Fruit fly (Drosophila melanogaster) whole organism, embryonic: ENCODE results near the gene Ntf-2.
A peak's percentile ranks its signal among the peaks of the same experiment; 100 is the strongest.

Experiments used
- Asciz ChIP-seq: fragments of 200-800 bp; sonication (Bioruptor generic); optimal IDR thresholded peaks from 2 replicates; lab custom pipeline; 2017; ENCODE audit warnings: missing biosample characterization, mild to moderate bottlenecking, missing genetic modification characterization, missing genetic modification reagents
- Atf3 ChIP-seq: fragments of 200-800 bp; sonication (Bioruptor generic); optimal IDR thresholded peaks from 3 replicates; lab custom pipeline; 2016; ENCODE audit warnings: missing biosample characterization, missing genetic modification characterization
- CG11695 ChIP-seq: fragments of 200-800 bp; sonication (Bioruptor generic); IDR thresholded peaks from 3 replicates; pipeline ENCODE4 v1.3.6; 2022; ENCODE audit warnings: missing biosample characterization, missing genetic modification characterization
- CG13424 ChIP-seq: fragments of 200-800 bp; sonication (Bioruptor generic); optimal IDR thresholded peaks from 2 replicates; lab custom pipeline; 2019; ENCODE audit warnings: missing biosample characterization, mild to moderate bottlenecking, missing genetic modification characterization, moderate library complexity
- CG14667 ChIP-seq: fragments of 200-800 bp; sonication (Bioruptor generic); IDR thresholded peaks from 2 replicates; pipeline ENCODE4 v1.3.6; 2022; ENCODE audit warnings: missing biosample characterization, missing genetic modification characterization
- CG14965 ChIP-seq: fragments of 200-800 bp; sonication (Bioruptor generic); optimal IDR thresholded peaks from 2 replicates; lab custom pipeline; 2016; ENCODE audit warnings: missing biosample characterization, missing genetic modification characterization, borderline replicate concordance
- CG15514 ChIP-seq: fragments of 200-800 bp; sonication (Bioruptor generic); optimal IDR thresholded peaks from 3 replicates; lab custom pipeline; 2017; ENCODE audit warnings: missing biosample characterization, missing genetic modification characterization, mild to moderate bottlenecking, moderate library complexity, missing genetic modification reagents
- CG15696 ChIP-seq: fragments of 200-800 bp; sonication (Bioruptor generic); optimal IDR thresholded peaks from 2 replicates; lab custom pipeline; 2019; ENCODE audit warnings: missing biosample characterization, mild to moderate bottlenecking, missing genetic modification characterization, moderate library complexity
- CG18599 ChIP-seq: fragments of 200-800 bp; sonication (Bioruptor generic); optimal IDR thresholded peaks from 3 replicates; lab custom pipeline; 2017; ENCODE audit warnings: missing biosample characterization, missing genetic modification characterization, mild to moderate bottlenecking, moderate library complexity, missing genetic modification reagents
- CG2129 ChIP-seq: fragments of 200-800 bp; sonication (Bioruptor generic); IDR thresholded peaks from 2 replicates; pipeline ENCODE4 v1.3.6; 2022; ENCODE audit warnings: missing biosample characterization, missing genetic modification characterization; ENCODE audit not compliant: partially characterized antibody
- CG2202 ChIP-seq: fragments of 200-800 bp; sonication (Bioruptor generic); optimal IDR thresholded peaks from 2 replicates; lab custom pipeline; 2018; ENCODE audit warnings: missing biosample characterization, mild to moderate bottlenecking, missing genetic modification characterization
- CG32532 ChIP-seq: fragments of 200-800 bp; sonication (Bioruptor generic); IDR thresholded peaks from 2 replicates; pipeline ENCODE4 v1.3.6; 2022; ENCODE audit warnings: missing biosample characterization, missing genetic modification characterization
- CG32772 ChIP-seq: fragments of 200-800 bp; sonication (Bioruptor generic); IDR thresholded peaks from 2 replicates; pipeline ENCODE4 v1.3.6; 2022; ENCODE audit warnings: missing biosample characterization, missing genetic modification characterization
- CG5953 ChIP-seq: fragments of 200-800 bp; sonication (Bioruptor generic); IDR thresholded peaks from 2 replicates; pipeline ENCODE4 v1.3.6; 2022; ENCODE audit warnings: missing biosample characterization, missing genetic modification characterization
- CG6254 ChIP-seq: fragments of 200-800 bp; sonication (Bioruptor generic); optimal IDR thresholded peaks from 3 replicates; lab custom pipeline; 2017; ENCODE audit warnings: mild to moderate bottlenecking, missing biosample characterization, missing genetic modification reagents, missing genetic modification characterization
- CG6854 ChIP-seq: fragments of 200-800 bp; sonication (Bioruptor generic); optimal IDR thresholded peaks from 3 replicates; lab custom pipeline; 2017; ENCODE audit warnings: missing biosample characterization, mild to moderate bottlenecking, missing genetic modification characterization
- CG7987 ChIP-seq: fragments of 200-800 bp; sonication (Bioruptor generic); optimal IDR thresholded peaks from 2 replicates; lab custom pipeline; 2018; ENCODE audit warnings: missing biosample characterization, mild to moderate bottlenecking, missing genetic modification characterization, moderate library complexity
- CG8290 ChIP-seq, 3 experiments: fragments of 200-800 bp; sonication (Bioruptor generic); optimal IDR thresholded peaks; 2 replicates each; lab custom pipeline; 2016 to 2019; ENCODE audit warnings: missing biosample characterization in 3 of 3, missing genetic modification characterization in 3 of 3, mild to moderate bottlenecking in 2 of 3, moderate library complexity in 1 of 3
- CG8359 ChIP-seq: fragments of 200-800 bp; sonication (Bioruptor generic); optimal IDR thresholded peaks from 2 replicates; lab custom pipeline; 2017; ENCODE audit warnings: missing biosample characterization, mild to moderate bottlenecking, missing genetic modification characterization, borderline replicate concordance
- CG8924 ChIP-seq: fragments of 200-800 bp; optimal IDR thresholded peaks from 3 replicates; lab custom pipeline; 2019; ENCODE audit warnings: missing biosample characterization, mild to moderate bottlenecking, missing genetic modification characterization, moderate library complexity
- CG9817 ChIP-seq: fragments of 200-800 bp; sonication (Bioruptor generic); optimal IDR thresholded peaks from 2 replicates; lab custom pipeline; 2018; ENCODE audit warnings: missing biosample characterization, mild to moderate bottlenecking, missing genetic modification characterization, moderate library complexity
- Drgx ChIP-seq: fragments of 200-800 bp; sonication (Bioruptor generic); IDR thresholded peaks from 2 replicates; pipeline ENCODE4 v1.3.6; 2022; ENCODE audit warnings: missing biosample characterization, missing genetic modification characterization
- Fer2 ChIP-seq: fragments of 200-800 bp; sonication (Bioruptor generic); optimal IDR thresholded peaks from 2 replicates; lab custom pipeline; 2018; ENCODE audit warnings: missing biosample characterization, mild to moderate bottlenecking, missing genetic modification characterization, moderate library complexity
- Kr ChIP-seq: fragments of 200-800 bp; sonication (Bioruptor generic); optimal IDR thresholded peaks from 2 replicates; lab custom pipeline; 2017; ENCODE audit warnings: missing biosample characterization, mild to moderate bottlenecking, missing genetic modification characterization
- Med ChIP-seq: fragments of 200-800 bp; sonication (Bioruptor generic); peaks from one replicate; lab custom pipeline; 2016; ENCODE audit warnings: missing biosample characterization, missing genetic modification characterization, mild to moderate bottlenecking, inconsistent platforms, moderate library complexity
- Myb ChIP-seq: fragments of 200-800 bp; sonication (Bioruptor generic); optimal IDR thresholded peaks from 2 replicates; lab custom pipeline; 2016; ENCODE audit warnings: missing biosample characterization, missing genetic modification characterization
- Oli ChIP-seq: fragments of 200-800 bp; sonication (Bioruptor generic); optimal IDR thresholded peaks from 2 replicates; lab custom pipeline; 2018; ENCODE audit warnings: missing biosample characterization, mild to moderate bottlenecking, missing genetic modification characterization, moderate library complexity
- Pdp1 ChIP-seq, 2 experiments: fragments of 200-800 bp; sonication (Bioruptor generic); optimal IDR thresholded peaks; 3 replicates each; lab custom pipeline; 2016; ENCODE audit warnings: missing biosample characterization in 2 of 2, missing genetic modification characterization in 2 of 2, mild to moderate bottlenecking in 1 of 2, moderate library complexity in 1 of 2
- Side ChIP-seq: fragments of 200-800 bp; sonication (Bioruptor generic); optimal IDR thresholded peaks from 2 replicates; lab custom pipeline; 2016; ENCODE audit warnings: missing biosample characterization, missing genetic modification characterization
- Usf ChIP-seq: fragments of 200-800 bp; sonication (Bioruptor generic); optimal IDR thresholded peaks from 2 replicates; lab custom pipeline; 2017; ENCODE audit warnings: missing genotype, missing biosample characterization, missing genetic modification characterization
- abd-A ChIP-seq: fragments of 200-800 bp; sonication (Bioruptor generic); optimal IDR thresholded peaks from 3 replicates; lab custom pipeline; 2019; ENCODE audit warnings: missing biosample characterization, mild to moderate bottlenecking, missing genetic modification characterization, moderate library complexity
- bbx ChIP-seq: fragments of 200-800 bp; sonication (Bioruptor generic); IDR thresholded peaks from 2 replicates; pipeline ENCODE4 v1.3.6; 2022; ENCODE audit warnings: missing biosample characterization, missing genetic modification characterization; ENCODE audit not compliant: partially characterized antibody
- btn ChIP-seq: fragments of 200-800 bp; sonication (Bioruptor generic); optimal IDR thresholded peaks from 2 replicates; lab custom pipeline; 2016; ENCODE audit warnings: missing biosample characterization, missing genetic modification characterization
- ci ChIP-seq: fragments of 200-800 bp; sonication (Bioruptor generic); IDR thresholded peaks from 3 replicates; pipeline ENCODE4 v1.3.6; 2022; ENCODE audit warnings: missing biosample characterization, missing genetic modification characterization
- ems ChIP-seq: fragments of 200-800 bp; sonication (Bioruptor generic); optimal IDR thresholded peaks from 3 replicates; lab custom pipeline; 2016; ENCODE audit warnings: missing biosample characterization, missing genetic modification characterization
- exex ChIP-seq: fragments of 200-800 bp; sonication (Bioruptor generic); optimal IDR thresholded peaks from 4 replicates; lab custom pipeline; 2018; ENCODE audit warnings: missing biosample characterization, mild to moderate bottlenecking, missing genetic modification characterization, moderate library complexity
- gce ChIP-seq: fragments of 200-800 bp; sonication (Bioruptor generic); IDR thresholded peaks from 3 replicates; pipeline ENCODE4 v1.3.6; 2022; ENCODE audit warnings: missing biosample characterization, missing genetic modification characterization
- grn ChIP-seq: fragments of 200-800 bp; sonication (Bioruptor generic); optimal IDR thresholded peaks from 3 replicates; lab custom pipeline; 2017; ENCODE audit warnings: missing biosample characterization, missing genetic modification characterization
- hkb ChIP-seq, 2 experiments: fragments of 200-800 bp in 1 of 2; fragments of >200 bp in 1 of 2; sonication (Bioruptor generic) in 1 of 2; IDR thresholded peaks in 1 of 2; optimal IDR thresholded peaks in 1 of 2; 2 replicates each; pipeline versions ENCODE4 v1.3.6 to Lab custom; 2017 to 2022; ENCODE audit warnings: missing biosample characterization in 1 of 2, missing genetic modification characterization in 1 of 2
- ind ChIP-seq: fragments of 200-800 bp; sonication (Bioruptor generic); optimal IDR thresholded peaks from 3 replicates; lab custom pipeline; 2016; ENCODE audit warnings: missing biosample characterization, missing genetic modification characterization
- lbe ChIP-seq: fragments of 200-800 bp; sonication (Bioruptor generic); optimal IDR thresholded peaks from 2 replicates; lab custom pipeline; 2016; ENCODE audit warnings: missing biosample characterization, mild to moderate bottlenecking, missing genetic modification characterization
- pfk ChIP-seq: fragments of 200-800 bp; sonication (Bioruptor generic); optimal IDR thresholded peaks from 2 replicates; lab custom pipeline; 2018; ENCODE audit warnings: missing biosample characterization, mild to moderate bottlenecking, missing genetic modification characterization, moderate library complexity
- pzg ChIP-seq: fragments of 200-800 bp; sonication (Bioruptor generic); optimal IDR thresholded peaks from 3 replicates; lab custom pipeline; 2018; ENCODE audit warnings: missing biosample characterization, mild to moderate bottlenecking, missing genetic modification characterization, moderate library complexity
- scrt ChIP-seq: fragments of 200-800 bp; sonication (Bioruptor generic); optimal IDR thresholded peaks from 2 replicates; lab custom pipeline; 2018; ENCODE audit warnings: missing biosample characterization, mild to moderate bottlenecking, missing genetic modification characterization, moderate library complexity
- shn ChIP-seq: fragments of 200-800 bp; sonication (Bioruptor generic); optimal IDR thresholded peaks from 3 replicates; lab custom pipeline; 2016; ENCODE audit warnings: missing biosample characterization, missing genetic modification characterization
- vvl ChIP-seq: fragments of 200-800 bp; sonication (Bioruptor generic); IDR thresholded peaks from 2 replicates; pipeline ENCODE4 v1.3.6; 2022; ENCODE audit warnings: missing biosample characterization, missing genetic modification characterization

Ntf-2 gene

dm6 chrX:21042638-21043513 is 7.6 kb downstream of the Ntf-2 start (continued):
- TF ChIP-seq CG14667 (GFP tag; lab: Robert Waterston, UW) (peak; percentile 84), CG8924 (tag; lab: Kevin White, UChicago) (peak; percentile 93), CG7987 (GFP tag; lab: Kevin White, UChicago) (peak; percentile 48), bbx (GFP tag; lab: Robert Waterston, UW) (no peak), Oli (tag; lab: Kevin White, UChicago) (peak; percentile 91), CG6254 (GFP tag; lab: Kevin White, UChicago) (peak; percentile 83), Kr (GFP tag; lab: Kevin White, UChicago) (no peak), CG14965 (GFP tag; lab: Kevin White, UChicago) (no peak), CG11695 (GFP tag; lab: Robert Waterston, UW) (peak; percentile 91), Usf (peak; percentile 68), CG2202 (tag; lab: Kevin White, UChicago) (peak; percentile 72), CG15514 (GFP tag; lab: Kevin White, UChicago) (peak; percentile 81), scrt (GFP tag; lab: Kevin White, UChicago) (peak; percentile 82), hkb (optimal IDR thresholded peaks at IDR 0.05; lab: Kevin White, UChicago) (no peak), hkb (GFP tag; IDR thresholded peaks at IDR 0.05; lab: Robert Waterston, UW) (peak; percentile 94), CG18599 (GFP tag; lab: Kevin White, UChicago) (peak; percentile 94), shn (GFP tag; lab: Kevin White, UChicago) (no peak), Asciz (GFP tag; lab: Kevin White, UChicago) (peak; percentile 89), ind (GFP tag; lab: Kevin White, UChicago) (peak; percentile 82), CG2129 (GFP tag; lab: Robert Waterston, UW) (no peak), CG5953 (GFP tag; lab: Robert Waterston, UW) (peak; percentile 77), CG32772 (GFP tag; lab: Robert Waterston, UW) (peak; percentile 84), Atf3 (GFP tag; lab: Kevin White, UChicago) (no peak), pfk (peak; percentile 8), Myb (no peak), CG15696 (tag; lab: Kevin White, UChicago) (peak; percentile 77), CG9817 (tag; lab: Kevin White, UChicago) (peak; percentile 89), CG6854 (GFP tag; lab: Kevin White, UChicago) (peak; percentile 91), Side (GFP tag; lab: Kevin White, UChicago) (no peak)

- TF ChIP-seq Med (GFP tag; lab: Kevin White, UChicago), result peak; percentile 85
- peak; percentile 97 for TF ChIP-seq CG15514 (GFP tag; lab: Kevin White, UChicago)
- no peak for TF ChIP-seq ems (GFP tag; lab: Kevin White, UChicago)
- TF ChIP-seq CG32532 (GFP tag; lab: Robert Waterston, UW), result peak; percentile 4
- TF ChIP-seq lbe (GFP tag; lab: Kevin White, UChicago), result peak; percentile 23
- TF ChIP-seq vvl (GFP tag; lab: Robert Waterston, UW), result peak; percentile 10
- peak; percentile 33 for TF ChIP-seq grn (GFP tag; lab: Kevin White, UChicago)
- no peak for TF ChIP-seq CG13424 (tag; lab: Kevin White, UChicago)
- TF ChIP-seq Fer2, result no peak
- peak; percentile 54 for TF ChIP-seq exex (tag; lab: Kevin White, UChicago)
- peak; percentile 23 for TF ChIP-seq abd-A
- TF ChIP-seq gce (GFP tag; lab: Robert Waterston, UW), result no peak
- no peak for TF ChIP-seq CG8290 (GFP tag; optimal IDR thresholded peaks at IDR 0.05; lab: Kevin White, UChicago)
- TF ChIP-seq CG8290 (tag; optimal IDR thresholded peaks at IDR 0.05; lab: Kevin White, UChicago), result peak in 1 of 2 experiments; percentile 77
- TF ChIP-seq CG8359 (GFP tag; lab: Kevin White, UChicago), result no peak
- TF ChIP-seq Drgx (GFP tag; lab: Robert Waterston, UW), result peak; percentile 36; the same call in 1 of the 2 replicates
- no peak for TF ChIP-seq btn (GFP tag; lab: Kevin White, UChicago)
- TF ChIP-seq ci (GFP tag; lab: Robert Waterston, UW), result peak; percentile 32; the same call in 1 of the 3 replicates
- TF ChIP-seq pzg (GFP tag; lab: Kevin White, UChicago), result peak; percentile 20
- peak in 1 of 2 experiments; percentile 2 for TF ChIP-seq Pdp1 (GFP tag; optimal IDR thresholded peaks at IDR 0.05; lab: Kevin White, UChicago)
Observed at dm6 chrX:21044278-21044830, 9.1 kb downstream of the Ntf-2 start.
